Fruit fly (Drosophila melanogaster) whole organism, embryonic: ENCODE measurements around the gene HDAC6.

ENCODE experiments used
- Atf-2 ChIP-seq: fragments of 200-800 bp; sonication (Bioruptor generic); optimal IDR thresholded peaks from 2 replicates; lab custom pipeline; 2016; ENCODE audit warnings: missing biosample characterization, missing genetic modification characterization
- Atf6 ChIP-seq: fragments of 200-800 bp; sonication (Bioruptor generic); IDR thresholded peaks from 2 replicates; pipeline ENCODE4 v1.3.6; 2022; ENCODE audit warnings: missing biosample characterization, missing genetic modification characterization
- B-H1 ChIP-seq: fragments of 200-800 bp; sonication (Bioruptor generic); IDR thresholded peaks from 3 replicates; pipeline ENCODE4 v1.3.6; 2022; ENCODE audit warnings: missing biosample characterization, missing genetic modification characterization
- CG1024 ChIP-seq: fragments of 200-800 bp; sonication (Bioruptor generic); IDR thresholded peaks from 2 replicates; pipeline ENCODE4 v1.3.6; 2022; ENCODE audit warnings: missing biosample characterization, missing genetic modification characterization
- CG10366 ChIP-seq: fragments of 200-800 bp; sonication (Bioruptor generic); IDR thresholded peaks from 2 replicates; pipeline ENCODE4 v1.3.6; 2022; ENCODE audit warnings: missing biosample characterization, missing genetic modification characterization
- CG10959 ChIP-seq: fragments of 200-800 bp; sonication (Bioruptor generic); IDR thresholded peaks from 2 replicates; pipeline ENCODE4 v1.3.6; 2022; ENCODE audit warnings: missing biosample characterization, missing genetic modification characterization
- CG11247 ChIP-seq: fragments of 200-800 bp; sonication (Bioruptor generic); IDR thresholded peaks from 2 replicates; pipeline ENCODE4 v1.3.6; 2022; ENCODE audit warnings: missing biosample characterization, missing genetic modification characterization
- CG11696 ChIP-seq: fragments of 200-800 bp; sonication (Bioruptor generic); IDR thresholded peaks from 2 replicates; pipeline ENCODE4 v1.3.6; 2022; ENCODE audit warnings: missing biosample characterization, missing genetic modification characterization
- CG12236 ChIP-seq: fragments of 200-800 bp; sonication (Bioruptor generic); optimal IDR thresholded peaks from 2 replicates; lab custom pipeline; 2016; ENCODE audit warnings: missing biosample characterization, missing genetic modification characterization
- CG12942 ChIP-seq: fragments of 200-800 bp; sonication (Bioruptor generic); optimal IDR thresholded peaks from 3 replicates; lab custom pipeline; 2016; ENCODE audit warnings: missing biosample characterization, missing genetic modification characterization
- CG13775 ChIP-seq: fragments of 200-800 bp; sonication (Bioruptor generic); optimal IDR thresholded peaks from 3 replicates; lab custom pipeline; 2017; ENCODE audit warnings: missing biosample characterization, mild to moderate bottlenecking, missing genetic modification characterization
- CG30020 ChIP-seq: fragments of 200-800 bp; optimal IDR thresholded peaks from 2 replicates; lab custom pipeline; 2019; ENCODE audit warnings: missing biosample characterization, mild to moderate bottlenecking, missing genetic modification characterization, moderate library complexity
- CG32767 ChIP-seq: fragments of 200-800 bp; sonication (Bioruptor generic); IDR thresholded peaks from 2 replicates; pipeline ENCODE4 v1.3.6; 2022; ENCODE audit warnings: missing biosample characterization, missing genetic modification characterization
- CG3995 ChIP-seq: fragments of 200-800 bp; sonication (Bioruptor generic); optimal IDR thresholded peaks from 3 replicates; lab custom pipeline; 2016; ENCODE audit warnings: missing biosample characterization, missing genetic modification characterization
- CG4282 ChIP-seq: fragments of 200-800 bp; sonication (Bioruptor generic); optimal IDR thresholded peaks from 2 replicates; lab custom pipeline; 2016; ENCODE audit warnings: missing biosample characterization, missing genetic modification characterization
- CG4730 ChIP-seq: fragments of 200-800 bp; sonication (Bioruptor generic); IDR thresholded peaks from 2 replicates; pipeline ENCODE4 v1.3.6; 2022; ENCODE audit warnings: missing biosample characterization, missing genetic modification characterization
- CG6689 ChIP-seq: fragments of 200-800 bp; sonication (Bioruptor generic); IDR thresholded peaks from 2 replicates; pipeline ENCODE4 v1.3.6; 2022; ENCODE audit warnings: missing biosample characterization, missing genetic modification characterization
- CG6791 ChIP-seq: fragments of 200-800 bp; sonication (Bioruptor generic); IDR thresholded peaks from 3 replicates; pipeline ENCODE4 v1.3.6; 2022; ENCODE audit warnings: missing biosample characterization, missing genetic modification characterization; ENCODE audit not compliant: partially characterized antibody
- CG7556 ChIP-seq: fragments of 200-800 bp; sonication (Bioruptor generic); optimal IDR thresholded peaks from 2 replicates; lab custom pipeline; 2017; ENCODE audit warnings: missing biosample characterization, mild to moderate bottlenecking, missing genetic modification characterization
- CG8478 ChIP-seq: fragments of >200 bp; optimal IDR thresholded peaks from 2 replicates; lab custom pipeline; 2018
- CG9817 ChIP-seq: fragments of 200-800 bp; sonication (Bioruptor generic); optimal IDR thresholded peaks from 2 replicates; lab custom pipeline; 2018; ENCODE audit warnings: missing biosample characterization, mild to moderate bottlenecking, missing genetic modification characterization, moderate library complexity
- CG9932 ChIP-seq: fragments of 200-800 bp; sonication (Bioruptor generic); IDR thresholded peaks from 2 replicates; pipeline ENCODE4 v1.3.6; 2022; ENCODE audit warnings: missing biosample characterization, missing genetic modification characterization
- Camta ChIP-seq: fragments of 200-800 bp; sonication (Bioruptor generic); optimal IDR thresholded peaks from 2 replicates; lab custom pipeline; 2016; ENCODE audit warnings: missing biosample characterization, missing genetic modification characterization
- Drgx ChIP-seq: fragments of 200-800 bp; sonication (Bioruptor generic); IDR thresholded peaks from 2 replicates; pipeline ENCODE4 v1.3.6; 2022; ENCODE audit warnings: missing biosample characterization, missing genetic modification characterization
- Eip74EF ChIP-seq, 2 experiments: fragments of 200-800 bp in 1 of 2; fragments of >200 bp in 1 of 2; sonication (Bioruptor generic) in 1 of 2; optimal IDR thresholded peaks; 2 replicates each; lab custom pipeline; 2017 to 2019; ENCODE audit warnings: missing biosample characterization in 2 of 2, missing genetic modification characterization in 2 of 2, mild to moderate bottlenecking in 1 of 2, moderate library complexity in 1 of 2
- H2.0 ChIP-seq: fragments of 200-800 bp; sonication (Bioruptor generic); IDR thresholded peaks from 2 replicates; pipeline ENCODE4 v1.3.6; 2022; ENCODE audit warnings: missing biosample characterization, missing genetic modification characterization
- HLH3B ChIP-seq: fragments of 200-800 bp; sonication (Bioruptor generic); IDR thresholded peaks from 2 replicates; pipeline ENCODE4 v1.3.6; 2022; ENCODE audit warnings: missing biosample characterization, missing genetic modification characterization
- Hey ChIP-seq: fragments of 200-800 bp; sonication (Bioruptor generic); optimal IDR thresholded peaks from 3 replicates; lab custom pipeline; 2018; ENCODE audit warnings: missing biosample characterization, mild to moderate bottlenecking, missing genetic modification characterization
- HmgZ ChIP-seq: fragments of 200-800 bp; sonication (Bioruptor generic); optimal IDR thresholded peaks from 2 replicates; lab custom pipeline; 2018; ENCODE audit warnings: missing biosample characterization, mild to moderate bottlenecking, missing genetic modification characterization
- Hr78 ChIP-seq, 2 experiments: fragments of 200-800 bp in 1 of 2; fragments of >200 bp in 1 of 2; sonication (Bioruptor generic) in 1 of 2; optimal IDR thresholded peaks; 2 replicates each; lab custom pipeline; 2017 to 2019; ENCODE audit warnings: missing biosample characterization in 2 of 2, missing genetic modification characterization in 2 of 2, mild to moderate bottlenecking in 1 of 2, moderate library complexity in 1 of 2
- Hsf ChIP-seq: fragments of 200-800 bp; sonication (Bioruptor generic); optimal IDR thresholded peaks from 3 replicates; lab custom pipeline; 2016; ENCODE audit warnings: missing biosample characterization, missing genetic modification characterization
- Mes4 ChIP-seq: fragments of 200-800 bp; sonication (Bioruptor generic); optimal IDR thresholded peaks from 2 replicates; lab custom pipeline; 2016; ENCODE audit warnings: missing biosample characterization, missing genetic modification characterization
- NC2α ChIP-seq: fragments of 200-800 bp; sonication (Bioruptor generic); optimal IDR thresholded peaks from 2 replicates; lab custom pipeline; 2016; ENCODE audit warnings: missing biosample characterization, missing genetic modification characterization
- Side ChIP-seq: fragments of 200-800 bp; sonication (Bioruptor generic); optimal IDR thresholded peaks from 2 replicates; lab custom pipeline; 2016; ENCODE audit warnings: missing biosample characterization, missing genetic modification characterization
- Sox102F ChIP-seq: fragments of 200-800 bp; sonication (Bioruptor generic); optimal IDR thresholded peaks from 2 replicates; lab custom pipeline; 2018; ENCODE audit warnings: missing biosample characterization, mild to moderate bottlenecking, missing genetic modification characterization, moderate library complexity
- bab2 ChIP-seq: fragments of 200-800 bp; sonication (Bioruptor generic); optimal IDR thresholded peaks from 2 replicates; lab custom pipeline; 2016; ENCODE audit warnings: missing biosample characterization, missing genetic modification characterization
- bcd ChIP-seq: fragments of 200-800 bp; sonication (Bioruptor generic); optimal IDR thresholded peaks from 2 replicates; lab custom pipeline; 2017; ENCODE audit warnings: missing biosample characterization, mild to moderate bottlenecking, missing genetic modification characterization
- cato ChIP-seq: fragments of 200-800 bp; sonication (Bioruptor generic); optimal IDR thresholded peaks from 2 replicates; lab custom pipeline; 2016; ENCODE audit warnings: missing biosample characterization, missing genetic modification characterization, borderline replicate concordance
- dpn ChIP-seq, 2 experiments: fragments of 200-800 bp; sonication (Bioruptor generic); optimal IDR thresholded peaks; 3 replicates each; lab custom pipeline; 2016; ENCODE audit warnings: missing biosample characterization in 2 of 2, missing genetic modification characterization in 2 of 2
- eve ChIP-seq, 2 experiments: fragments of >200 bp; optimal IDR thresholded peaks; 2 replicates each; lab custom pipeline; 2017; ENCODE audit warnings: missing biosample characterization in 2 of 2, missing genetic modification characterization in 2 of 2
- gfzf ChIP-seq: fragments of 200-800 bp; sonication (Bioruptor generic); optimal IDR thresholded peaks from 2 replicates; lab custom pipeline; 2016; ENCODE audit warnings: missing biosample characterization, mild to moderate bottlenecking, missing genetic modification characterization, moderate library complexity
- hth ChIP-seq: fragments of >200 bp; optimal IDR thresholded peaks from 2 replicates; lab custom pipeline; 2017; ENCODE audit warnings: inconsistent platforms
- jigr1 ChIP-seq: fragments of 200-800 bp; sonication (Bioruptor generic); IDR thresholded peaks from 3 replicates; pipeline ENCODE4 v1.3.6; 2022; ENCODE audit warnings: missing biosample characterization, missing genetic modification characterization
- lilli ChIP-seq: fragments of 200-800 bp; sonication (Bioruptor generic); optimal IDR thresholded peaks from 3 replicates; lab custom pipeline; 2016; ENCODE audit warnings: missing biosample characterization, missing genetic modification characterization
- lov ChIP-seq, 2 experiments: fragments of 200-800 bp in 1 of 2; fragments of >200 bp in 1 of 2; sonication (Bioruptor generic) in 1 of 2; IDR thresholded peaks in 1 of 2; optimal IDR thresholded peaks in 1 of 2; 2 replicates in 1 of 2; 3 replicates in 1 of 2; pipeline versions ENCODE4 v1.3.6 to Lab custom; 2017 to 2022; ENCODE audit warnings: missing biosample characterization in 1 of 2, missing genetic modification characterization in 1 of 2
- otp ChIP-seq: fragments of 200-800 bp; sonication (Bioruptor generic); IDR thresholded peaks from 3 replicates; pipeline ENCODE4, ENCODE4 v1.3.6; 2022; ENCODE audit warnings: missing biosample characterization, missing genetic modification characterization
- pnt ChIP-seq: fragments of 200-800 bp; sonication (Bioruptor generic); optimal IDR thresholded peaks from 3 replicates; lab custom pipeline; 2016; ENCODE audit warnings: missing biosample characterization, missing genetic modification characterization
- sob ChIP-seq: fragments of 200-800 bp; sonication (Bioruptor generic); IDR thresholded peaks from 2 replicates; pipeline ENCODE4 v1.3.6; 2022; ENCODE audit warnings: missing biosample characterization, missing genetic modification characterization
- tup ChIP-seq: fragments of 200-800 bp; sonication (Bioruptor generic); optimal IDR thresholded peaks from 2 replicates; lab custom pipeline; 2016; ENCODE audit warnings: missing biosample characterization, mild to moderate bottlenecking, missing genetic modification characterization, moderate library complexity
- vvl ChIP-seq: fragments of 200-800 bp; sonication (Bioruptor generic); IDR thresholded peaks from 2 replicates; pipeline ENCODE4 v1.3.6; 2022; ENCODE audit warnings: missing biosample characterization, missing genetic modification characterization
- yki ChIP-seq: fragments of >200 bp; optimal IDR thresholded peaks from 3 replicates; lab custom pipeline; 2018

The HDAC6 gene

dm6 chrX:15323302-15323880 lies 9.7 kb upstream of the HDAC6 start (continued):
- peak; percentile 80 for TF ChIP-seq B-H1 (GFP tag; lab: Robert Waterston, UW)
- peak; percentile 88 for TF ChIP-seq Atf6 (GFP tag; lab: Robert Waterston, UW)
- TF ChIP-seq HLH3B = peak; percentile 86
- peak; percentile 81 for TF ChIP-seq CG6689 (GFP tag; lab: Robert Waterston, UW)
- TF ChIP-seq Camta (GFP tag; lab: Kevin White, UChicago) = peak; percentile 74
- TF ChIP-seq CG3995 = peak; percentile 55
- TF ChIP-seq CG12236 (GFP tag; lab: Kevin White, UChicago) = peak; percentile 36
- TF ChIP-seq CG30020 (tag; lab: Kevin White, UChicago) = no peak
- peak; percentile 79 for TF ChIP-seq CG1024 (GFP tag; lab: Robert Waterston, UW)
- peak; percentile 91 for TF ChIP-seq lilli (GFP tag; lab: Kevin White, UChicago)
- peak; percentile 87 for TF ChIP-seq Side (GFP tag; lab: Kevin White, UChicago)
- TF ChIP-seq bcd (GFP tag; lab: Kevin White, UChicago) = peak; percentile 82
- TF ChIP-seq cato = peak; percentile 36
- TF ChIP-seq H2.0 (GFP tag; lab: Robert Waterston, UW) = peak; percentile 87
- TF ChIP-seq pnt = peak; percentile 87
- TF ChIP-seq CG11247 = peak; percentile 91
- TF ChIP-seq CG4282 (GFP tag; lab: Kevin White, UChicago) = peak; percentile 78
- TF ChIP-seq CG11696 = peak; percentile 64; the same call in 1 of the 2 replicates
- peak in 1 of 2 experiments; percentile 48 for TF ChIP-seq Hr78 (GFP tag; optimal IDR thresholded peaks at IDR 0.05; lab: Kevin White, UChicago)
- TF ChIP-seq CG4730 (GFP tag; lab: Robert Waterston, UW) = peak; percentile 81
- peak; percentile 85 for TF ChIP-seq bab2 (GFP tag; lab: Kevin White, UChicago)
- TF ChIP-seq CG7556 = peak; percentile 64
- peak; percentile 96 for TF ChIP-seq CG9932 (GFP tag; lab: Robert Waterston, UW)
- peak; percentile 75 for TF ChIP-seq CG10959
- peak; percentile 81 for TF ChIP-seq NC2α (GFP tag; lab: Kevin White, UChicago)
- TF ChIP-seq CG32767 = peak; percentile 81
- peak; percentile 89 for TF ChIP-seq Drgx
- TF ChIP-seq CG6791 (GFP tag; lab: Robert Waterston, UW) = peak; percentile 51; the same call in 2 of the 3 replicates
- peak; percentile 90 for TF ChIP-seq CG10366 (GFP tag; lab: Robert Waterston, UW)
- TF ChIP-seq yki (lab: Kevin White, UChicago) = no peak
- peak; percentile 80 for TF ChIP-seq Atf-2 (GFP tag; lab: Kevin White, UChicago)
- peak; percentile 85 for TF ChIP-seq HmgZ
- TF ChIP-seq jigr1 (GFP tag; lab: Robert Waterston, UW) = 0 out of 3 replicates have a peak, but pooled peaks have one; percentile 42
- peak; percentile 85 for TF ChIP-seq Hsf (GFP tag; lab: Kevin White, UChicago)
- peak in 1 of 2 experiments; percentile 59 for TF ChIP-seq Eip74EF (GFP tag; optimal IDR thresholded peaks at IDR 0.05; lab: Kevin White, UChicago)
- no peak for TF ChIP-seq hth
- TF ChIP-seq CG13775 (GFP tag; lab: Kevin White, UChicago) = peak; percentile 64
- TF ChIP-seq CG9817 = peak; percentile 79
- no peak for TF ChIP-seq lov (optimal IDR thresholded peaks at IDR 0.05; lab: Kevin White, UChicago)
- TF ChIP-seq lov (GFP tag; IDR thresholded peaks at IDR 0.05; lab: Robert Waterston, UW) = peak; percentile 88
- peak; percentile 93 for TF ChIP-seq sob (GFP tag; lab: Robert Waterston, UW)
- TF ChIP-seq tup (GFP tag; lab: Kevin White, UChicago) = peak; percentile 67
- peak; percentile 85 to 92 for TF ChIP-seq dpn (GFP tag; optimal IDR thresholded peaks at IDR 0.05; lab: Kevin White, UChicago)
- no peak for TF ChIP-seq CG8478 (lab: Kevin White, UChicago)
- TF ChIP-seq gfzf = peak; percentile 21
- TF ChIP-seq eve (GFP tag; optimal IDR thresholded peaks at IDR 0.05; lab: Kevin White, UChicago) = no peak
- TF ChIP-seq vvl (GFP tag; lab: Robert Waterston, UW) = peak; percentile 94
- peak; percentile 54 for TF ChIP-seq Hey (tag; lab: Kevin White, UChicago)
- TF ChIP-seq CG12942 (GFP tag; lab: Kevin White, UChicago) = peak; percentile 79
- TF ChIP-seq Mes4 (GFP tag; lab: Kevin White, UChicago) = peak; percentile 78
- TF ChIP-seq Sox102F (GFP tag; lab: Kevin White, UChicago) = peak; percentile 72
- peak; percentile 88 for TF ChIP-seq otp (GFP tag; lab: Robert Waterston, UW)
